Fruit fly (Drosophila melanogaster): ENCODE results near the gene yem.

The yem gene

dm6 chr3R:29157418-29158398 lies 35.0 kb upstream of the yem start, which contains the start of gene rdog (continued):
- peak; percentile 85 for TF ChIP-seq Atf-2 (GFP tag; optimal IDR thresholded peaks at IDR 0.05)
- no peak for TF ChIP-seq CG17912 (GFP tag; optimal IDR thresholded peaks at IDR 0.05)
- TF ChIP-seq CG10462 (GFP tag; optimal IDR thresholded peaks at IDR 0.05), result peak; percentile 75
- peak; percentile 52; the same call in 1 of the 2 replicates for TF ChIP-seq CG17328 (GFP tag; IDR thresholded peaks at IDR 0.05)
- TF ChIP-seq wek (GFP tag; optimal IDR thresholded peaks at IDR 0.05), result peak; percentile 11
- peak; percentile 77 for TF ChIP-seq lmd (GFP tag; IDR thresholded peaks at IDR 0.05)
- TF ChIP-seq Rx (GFP tag; IDR thresholded peaks at IDR 0.05), result peak; percentile 42; the same call in 1 of the 2 replicates
- no peak for TF ChIP-seq CG9797 (GFP tag; optimal IDR thresholded peaks at IDR 0.05)
- peak; percentile 39 for TF ChIP-seq CG17802 (tag; optimal IDR thresholded peaks at IDR 0.05)
- peak; percentile 79 for TF ChIP-seq CG16815 (GFP tag; optimal IDR thresholded peaks at IDR 0.05)
- TF ChIP-seq Dref (GFP tag; IDR thresholded peaks at IDR 0.05), result no peak
- peak; percentile 49 for TF ChIP-seq Ada2b (GFP tag; IDR thresholded peaks at IDR 0.05)
- peak; percentile 25 for TF ChIP-seq oc (tag; optimal IDR thresholded peaks at IDR 0.05)
- TF ChIP-seq zf30C (GFP tag; optimal IDR thresholded peaks at IDR 0.05), result no peak
- TF ChIP-seq CG13775 (GFP tag; optimal IDR thresholded peaks at IDR 0.05), result peak; percentile 84
- TF ChIP-seq CG4820 (GFP tag; optimal IDR thresholded peaks at IDR 0.05), result peak; percentile 85
- TF ChIP-seq ash1 (GFP tag; optimal IDR thresholded peaks at IDR 0.05), result no peak
- TF ChIP-seq CG8478 (optimal IDR thresholded peaks at IDR 0.05), result no peak
- TF ChIP-seq sd (tag; optimal IDR thresholded peaks at IDR 0.05), result peak; percentile 48
- no peak for TF ChIP-seq Ravus (GFP tag; IDR thresholded peaks at IDR 0.05)
- peak; percentile 68 for TF ChIP-seq org-1 (GFP tag; optimal IDR thresholded peaks at IDR 0.05)
- TF ChIP-seq CG11695 (GFP tag; IDR thresholded peaks at IDR 0.05), result no peak
- TF ChIP-seq Oaz (GFP tag; IDR thresholded peaks at IDR 0.05), result no peak
- no peak for TF ChIP-seq br (optimal IDR thresholded peaks at IDR 0.05)
- TF ChIP-seq tin (GFP tag; optimal IDR thresholded peaks at IDR 0.05), result peak; percentile 85
- TF ChIP-seq dan (GFP tag; IDR thresholded peaks at IDR 0.05), result no peak
- TF ChIP-seq Tbp (GFP tag; optimal IDR thresholded peaks at IDR 0.05), result no peak
- TF ChIP-seq maf-S (GFP tag; optimal IDR thresholded peaks at IDR 0.05), result peak; percentile 73
- peak; percentile 62 for TF ChIP-seq btn (GFP tag; optimal IDR thresholded peaks at IDR 0.05)
- no peak for TF ChIP-seq sna (GFP tag; IDR thresholded peaks at IDR 0.05; ENCODE audit: partially characterized antibody)
- peak; percentile 35; the same call in 1 of the 3 replicates for TF ChIP-seq Mrtf (GFP tag; IDR thresholded peaks at IDR 0.05)
- peak; percentile 46 for TF ChIP-seq CG7987 (GFP tag; optimal IDR thresholded peaks at IDR 0.05)
- TF ChIP-seq CG7357 (GFP tag; IDR thresholded peaks at IDR 0.05), result peak; percentile 56; the same call in 2 of the 3 replicates
- peak; percentile 55 for TF ChIP-seq Nf-YB (GFP tag; optimal IDR thresholded peaks at IDR 0.05)
- peak; percentile 73 for TF ChIP-seq scrt (GFP tag; optimal IDR thresholded peaks at IDR 0.05)
- no peak for TF ChIP-seq Doc3 (GFP tag; IDR thresholded peaks at IDR 0.05; ENCODE audit: partially characterized antibody)
- TF ChIP-seq Gsc (GFP tag; IDR thresholded peaks at IDR 0.05), result no peak; the same call in 1 of the 2 replicates
- TF ChIP-seq Doc2 (GFP tag; IDR thresholded peaks at IDR 0.05), result no peak
- peak; percentile 65 for TF ChIP-seq PHDP (tag; optimal IDR thresholded peaks at IDR 0.05)
- no peak for TF ChIP-seq zen2 (GFP tag; IDR thresholded peaks at IDR 0.05; ENCODE audit: partially characterized antibody)
- TF ChIP-seq croc (GFP tag; conservative IDR thresholded peaks at IDR 0.05), result peak; percentile 68
- peak; percentile 86 for TF ChIP-seq CG34376 (GFP tag; optimal IDR thresholded peaks at IDR 0.05)
- peak; percentile 75 for TF ChIP-seq mam (GFP tag; optimal IDR thresholded peaks at IDR 0.05)
- TF ChIP-seq BEAF-32 (GFP tag; optimal IDR thresholded peaks at IDR 0.05), result no peak
- peak; percentile 65 for TF ChIP-seq fu2 (GFP tag; optimal IDR thresholded peaks at IDR 0.05)
- TF ChIP-seq D (optimal IDR thresholded peaks at IDR 0.05), result no peak
- peak; percentile 63 for TF ChIP-seq D (GFP tag; optimal IDR thresholded peaks at IDR 0.05)
- TF ChIP-seq CTCF (GFP tag; optimal IDR thresholded peaks at IDR 0.05), result no peak
- TF ChIP-seq peb (GFP tag; IDR thresholded peaks at IDR 0.05), result no peak
- TF ChIP-seq Pdp1 (GFP tag; optimal IDR thresholded peaks at IDR 0.05), result peak; percentile 65 to 84

Measured in whole organism, embryonic.